Worm (Caenorhabditis elegans) whole organism, young adult: ENCODE data around the gene irld-51.
A peak's percentile ranks its signal among the peaks of the same experiment; 100 is the strongest.

Experiments
- F23B12.7 ChIP-seq: sonication (generic microtip); optimal IDR thresholded peaks from 2 replicates; lab custom pipeline; 2017; ENCODE audit warnings: missing genetic modification characterization, mild to moderate bottlenecking, missing compliant biosample characterization, antibody characterized with exemption, moderate library complexity; ENCODE audit not compliant: insufficient read depth
- F52B5.7 ChIP-seq: sonication (generic microtip); optimal IDR thresholded peaks from 2 replicates; lab custom pipeline; 2016; ENCODE audit warnings: mild to moderate bottlenecking, missing genetic modification characterization, missing compliant biosample characterization
- F57C9.4 ChIP-seq: sonication (generic microtip); optimal IDR thresholded peaks from 2 replicates; lab custom pipeline; 2017; ENCODE audit warnings: mild to moderate bottlenecking, missing genetic modification characterization, missing compliant biosample characterization
- K12H6.12 ChIP-seq: fragments of 200-800 bp; sonication (Bioruptor generic); optimal IDR thresholded peaks from 2 replicates; lab custom pipeline; 2018; ENCODE audit warnings: mild to moderate bottlenecking, missing genetic modification characterization, missing compliant biosample characterization
- T07F8.4 ChIP-seq: sonication (generic microtip); optimal IDR thresholded peaks from 2 replicates; lab custom pipeline; 2016; ENCODE audit warnings: mild to moderate bottlenecking, missing genetic modification characterization, moderate library complexity, missing compliant biosample characterization
- T26A5.8 ChIP-seq: sonication (generic microtip); optimal IDR thresholded peaks from 2 replicates; lab custom pipeline; 2016; ENCODE audit warnings: missing genetic modification characterization, missing compliant biosample characterization
- Y53G8AR.9 ChIP-seq: fragments of 200-800 bp; sonication (Bioruptor generic); conservative IDR thresholded peaks from 2 replicates; pipeline ENCODE4 v1.3.6; 2022; ENCODE audit warnings: missing genetic modification reagents, missing genetic modification characterization, missing compliant biosample characterization
- Y67H2A.10 ChIP-seq: fragments of 200-800 bp; sonication (Bioruptor generic); conservative IDR thresholded peaks from 2 replicates; pipeline ENCODE4 v1.3.6; 2022; ENCODE audit warnings: missing genetic modification reagents, missing genetic modification characterization, missing compliant biosample characterization
- ZK185.1 ChIP-seq: sonication (generic microtip); optimal IDR thresholded peaks from 2 replicates; lab custom pipeline; 2016; ENCODE audit warnings: mild to moderate bottlenecking, missing genetic modification characterization, missing compliant biosample characterization; ENCODE audit not compliant: poor library complexity, severe bottlenecking
- ama-1 ChIP-seq, 3 experiments: fragments of 150-350 bp in 1 of 3; sonication (generic microtip) in 2 of 3; optimal IDR thresholded peaks; 2 replicates each; lab custom pipeline; 2014 to 2018; ENCODE audit warnings: missing biosample characterization in 2 of 3, missing genetic modification characterization in 2 of 3, missing genetic modification reagents in 2 of 3
- attf-5 ChIP-seq: fragments of 200-800 bp; sonication (Bioruptor generic); optimal IDR thresholded peaks from 2 replicates; lab custom pipeline; 2018; ENCODE audit warnings: mild to moderate bottlenecking, missing genetic modification characterization, missing compliant biosample characterization
- bed-2 ChIP-seq: fragments of 200-800 bp; sonication (Bioruptor generic); IDR thresholded peaks from 2 replicates; pipeline ENCODE4 v1.3.6; 2022; ENCODE audit warnings: missing genetic modification reagents, missing genetic modification characterization, missing compliant biosample characterization
- cebp-1 ChIP-seq, 2 experiments: fragments of 200-800 bp in 1 of 2; sonication (Bioruptor generic) in 1 of 2; sonication (generic microtip) in 1 of 2; IDR thresholded peaks in 1 of 2; optimal IDR thresholded peaks in 1 of 2; 2 replicates each; pipeline versions ENCODE4 v1.3.6 to Lab custom; 2017 to 2022; ENCODE audit warnings: missing compliant biosample characterization in 2 of 2, missing genetic modification characterization in 2 of 2, mild to moderate bottlenecking in 1 of 2, missing genetic modification reagents in 1 of 2, moderate library complexity in 1 of 2
- cebp-2 ChIP-seq: fragments of 200-800 bp; sonication (Bioruptor generic); IDR thresholded peaks from 2 replicates; pipeline ENCODE4 v1.3.6; 2022; ENCODE audit warnings: missing genetic modification characterization, missing compliant biosample characterization
- ceh-100 ChIP-seq: fragments of 200-800 bp; sonication (Bioruptor generic); IDR thresholded peaks from 2 replicates; pipeline ENCODE4 v1.3.6; 2022; ENCODE audit warnings: missing genetic modification reagents, missing genetic modification characterization, missing compliant biosample characterization
- ceh-27 ChIP-seq: fragments of 200-800 bp; sonication (Bioruptor generic); optimal IDR thresholded peaks from 2 replicates; lab custom pipeline; 2018; ENCODE audit warnings: mild to moderate bottlenecking, missing genetic modification characterization, moderate library complexity, missing compliant biosample characterization
- ceh-40 ChIP-seq: fragments of 200-800 bp; sonication (Bioruptor generic); IDR thresholded peaks from 2 replicates; pipeline ENCODE4 v1.3.6; 2022; ENCODE audit warnings: missing genetic modification characterization, missing compliant biosample characterization
- ceh-58 ChIP-seq: fragments of 200-800 bp; sonication (Bioruptor generic); IDR thresholded peaks from 2 replicates; pipeline ENCODE4 v1.3.6; 2022; ENCODE audit warnings: missing genetic modification characterization, missing compliant biosample characterization
- ceh-91 ChIP-seq: fragments of 200-800 bp; sonication (Bioruptor generic); IDR thresholded peaks from 2 replicates; pipeline ENCODE4 v1.3.6; 2022; ENCODE audit warnings: missing genetic modification reagents, missing genetic modification characterization, missing compliant biosample characterization
- die-1 ChIP-seq: sonication (generic microtip); optimal IDR thresholded peaks from 2 replicates; lab custom pipeline; 2016; ENCODE audit warnings: missing genotype, mild to moderate bottlenecking, missing genetic modification characterization, missing compliant biosample characterization
- dox-1 ChIP-seq: fragments of 200-800 bp; sonication (Bioruptor generic); IDR thresholded peaks from 2 replicates; pipeline ENCODE4 v1.3.6; 2022; ENCODE audit warnings: missing genetic modification reagents, missing genetic modification characterization, missing compliant biosample characterization
- dpff-1 ChIP-seq: sonication (generic microtip); optimal IDR thresholded peaks from 2 replicates; lab custom pipeline; 2017; ENCODE audit warnings: mild to moderate bottlenecking, missing genetic modification characterization, missing compliant biosample characterization
- egl-18 ChIP-seq: fragments of 200-800 bp; sonication (Bioruptor generic); IDR thresholded peaks from 2 replicates; pipeline ENCODE4 v1.3.6; 2022; ENCODE audit warnings: missing genetic modification reagents, missing genetic modification characterization, missing compliant biosample characterization
- egrh-3 ChIP-seq: fragments of 200-800 bp; sonication (Bioruptor generic); IDR thresholded peaks from 2 replicates; pipeline ENCODE4 v1.3.6; 2022; ENCODE audit warnings: missing genetic modification reagents, missing genetic modification characterization, missing compliant biosample characterization
- ekl-4 ChIP-seq: fragments of 200-800 bp; sonication (Bioruptor generic); IDR thresholded peaks from 2 replicates; pipeline ENCODE4 v1.3.6; 2022; ENCODE audit warnings: missing genetic modification reagents, missing genetic modification characterization, missing compliant biosample characterization
- fkh-3 ChIP-seq: sonication (generic microtip); optimal IDR thresholded peaks from 2 replicates; lab custom pipeline; 2016; ENCODE audit warnings: mild to moderate bottlenecking, missing genetic modification characterization, missing compliant biosample characterization
- gei-17 ChIP-seq: fragments of 200-800 bp; sonication (Bioruptor generic); optimal IDR thresholded peaks from 2 replicates; lab custom pipeline; 2018; ENCODE audit warnings: mild to moderate bottlenecking, missing genetic modification characterization, missing compliant biosample characterization
- hlh-12 ChIP-seq: sonication (generic microtip); optimal IDR thresholded peaks from 2 replicates; lab custom pipeline; 2016; ENCODE audit warnings: missing genetic modification characterization, missing compliant biosample characterization
- hmg-1.2 ChIP-seq: fragments of 200-800 bp; sonication (Bioruptor generic); IDR thresholded peaks from 2 replicates; pipeline ENCODE4 v1.3.6; 2022; ENCODE audit warnings: missing genetic modification reagents, missing genetic modification characterization, missing compliant biosample characterization
- hsf-1 ChIP-seq: fragments of 200-800 bp; sonication (Bioruptor generic); IDR thresholded peaks from 2 replicates; pipeline ENCODE4 v1.3.6; 2022; ENCODE audit warnings: missing genetic modification reagents, missing genetic modification characterization, missing compliant biosample characterization
- let-607 ChIP-seq, 2 experiments: fragments of 200-800 bp in 1 of 2; sonication (Bioruptor generic) in 1 of 2; sonication (generic microtip) in 1 of 2; optimal IDR thresholded peaks; 2 replicates each; lab custom pipeline; 2016 to 2018; ENCODE audit warnings: mild to moderate bottlenecking in 2 of 2, missing compliant biosample characterization in 2 of 2, missing genetic modification characterization in 2 of 2, moderate library complexity in 2 of 2, missing genotype in 1 of 2
- lin-26 ChIP-seq: fragments of 200-800 bp; sonication (Bioruptor generic); IDR thresholded peaks from 2 replicates; pipeline ENCODE4 v1.3.6; 2022; ENCODE audit warnings: missing genetic modification reagents, missing genetic modification characterization, missing compliant biosample characterization
- lsy-27 ChIP-seq: sonication (generic microtip); optimal IDR thresholded peaks from 2 replicates; lab custom pipeline; 2017; ENCODE audit warnings: missing genetic modification characterization, mild to moderate bottlenecking, missing compliant biosample characterization, antibody characterized with exemption, missing genotype, borderline replicate concordance; ENCODE audit not compliant: insufficient read depth
- madf-10 ChIP-seq: sonication (generic microtip); optimal IDR thresholded peaks from 2 replicates; lab custom pipeline; 2016; ENCODE audit warnings: mild to moderate bottlenecking, missing genetic modification characterization, missing compliant biosample characterization
- madf-3 ChIP-seq: fragments of 200-800 bp; sonication (Bioruptor generic); IDR thresholded peaks from 2 replicates; pipeline ENCODE4 v1.3.6; 2022; ENCODE audit warnings: missing genetic modification reagents, missing genetic modification characterization, missing compliant biosample characterization
- madf-6 ChIP-seq: fragments of 200-800 bp; sonication (Bioruptor generic); IDR thresholded peaks from 2 replicates; pipeline ENCODE4 v1.3.6; 2022; ENCODE audit warnings: missing genetic modification reagents, missing genetic modification characterization, missing compliant biosample characterization
- mcd-1 ChIP-seq: fragments of 200-800 bp; sonication (Bioruptor generic); IDR thresholded peaks from 2 replicates; pipeline ENCODE4 v1.3.6; 2022; ENCODE audit warnings: missing genetic modification reagents, missing genetic modification characterization, missing compliant biosample characterization
- rpc-1 ChIP-seq, 2 experiments: fragments of 150-350 bp in 1 of 2; sonication (generic microtip) in 1 of 2; optimal IDR thresholded peaks; 2 replicates each; lab custom pipeline; 2014 to 2018; ENCODE audit warnings: missing biosample characterization in 1 of 2, missing genetic modification characterization in 1 of 2, missing genetic modification reagents in 1 of 2, missing genotype in 1 of 2
- snpc-1.3 ChIP-seq: sonication (generic microtip); optimal IDR thresholded peaks from 2 replicates; lab custom pipeline; 2017; ENCODE audit warnings: missing genetic modification characterization, mild to moderate bottlenecking, missing compliant biosample characterization, antibody characterized with exemption, moderate library complexity, missing genotype, missing genetic modification reagents; ENCODE audit not compliant: insufficient read depth
- snpc-3.4 ChIP-seq: sonication (generic microtip); optimal IDR thresholded peaks from 2 replicates; lab custom pipeline; 2017; ENCODE audit warnings: missing genetic modification characterization, mild to moderate bottlenecking, missing compliant biosample characterization, antibody characterized with exemption, moderate library complexity, missing genotype, missing genetic modification reagents
- somi-1 ChIP-seq: fragments of 200-800 bp; sonication (Bioruptor generic); optimal IDR thresholded peaks from 2 replicates; lab custom pipeline; 2018; ENCODE audit warnings: mild to moderate bottlenecking, missing genetic modification characterization, missing compliant biosample characterization
- ztf-18 ChIP-seq: sonication (generic microtip); optimal IDR thresholded peaks from 2 replicates; lab custom pipeline; 2016; ENCODE audit warnings: missing genotype, mild to moderate bottlenecking, missing genetic modification characterization, missing compliant biosample characterization
- ztf-6 ChIP-seq: fragments of 200-800 bp; sonication (Bioruptor generic); IDR thresholded peaks from 2 replicates; pipeline ENCODE4 v1.3.6; 2022; ENCODE audit warnings: missing genetic modification reagents, missing genetic modification characterization, missing compliant biosample characterization

irld-51 gene

DNA sequence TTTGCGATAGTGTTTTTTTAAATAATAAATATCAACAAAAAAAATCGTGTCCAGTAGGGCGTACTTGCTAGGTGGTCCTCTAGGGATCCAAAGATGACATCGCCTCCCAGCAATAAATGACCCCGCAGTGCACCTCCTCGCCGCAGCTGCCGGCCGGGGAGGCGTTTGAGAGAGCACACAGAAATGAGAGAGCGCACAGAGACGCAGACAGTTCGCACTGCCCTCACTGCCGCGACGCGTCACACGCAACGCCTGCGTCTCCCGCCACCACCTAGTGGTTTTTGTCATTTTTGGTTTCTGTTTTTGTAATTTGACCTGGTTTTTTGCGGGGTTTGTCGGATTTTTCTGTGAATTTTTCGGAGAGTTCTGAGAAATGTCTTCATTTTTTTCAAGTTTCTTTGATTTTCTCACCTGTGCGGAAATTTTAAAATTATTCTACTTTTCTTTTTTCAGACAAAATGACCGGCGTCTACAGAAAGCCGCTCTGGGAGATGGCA lies 35.4 kb upstream of the irld-51 start, which contains the start of gene lido-7 (continued):
- TF ChIP-seq cebp-1 (GFP tag; IDR thresholded peaks at IDR 0.05; lab: Robert Waterston, UW) (peak; percentile 27; the same call in 1 of the 2 replicates), cebp-1 (tag; optimal IDR thresholded peaks at IDR 0.05; lab: Kevin White, UChicago) (peak; percentile 51), ceh-27 (peak; percentile 63), madf-6 (GFP tag; lab: Robert Waterston, UW) (peak; percentile 50; the same call in 1 of the 2 replicates), ceh-100 (GFP tag; lab: Robert Waterston, UW) (peak; percentile 74), F52B5.7 (tag; lab: Kevin White, UChicago) (no peak), F23B12.7 (tag; lab: Kevin White, UChicago) (peak; percentile 44), Y67H2A.10 (GFP tag; lab: Robert Waterston, UW) (no peak), hmg-1.2 (GFP tag; lab: Robert Waterston, UW) (peak; percentile 94), dox-1 (GFP tag; lab: Robert Waterston, UW) (peak; percentile 36; the same call in 1 of the 2 replicates), die-1 (tag; lab: Kevin White, UChicago) (no peak), T07F8.4 (tag; lab: Kevin White, UChicago) (no peak), rpc-1 (optimal IDR thresholded peaks at IDR 0.05; lab: Kevin White, UChicago) (no peak), rpc-1 (tag; optimal IDR thresholded peaks at IDR 0.05; lab: Kevin White, UChicago) (no peak), madf-3 (GFP tag; lab: Robert Waterston, UW) (peak; percentile 85), snpc-3.4 (tag; lab: Kevin White, UChicago) (no peak), ceh-40 (no peak), madf-10 (tag; lab: Kevin White, UChicago) (peak; percentile 11), Y53G8AR.9 (no peak), ekl-4 (GFP tag; lab: Robert Waterston, UW) (0 out of 2 replicates have a peak, but pooled peaks have one; percentile 19), attf-5 (GFP tag; lab: Kevin White, UChicago) (peak; percentile 74), egl-18 (GFP tag; lab: Robert Waterston, UW) (0 out of 2 replicates have a peak, but pooled peaks have one; percentile 55), fkh-3 (tag; lab: Kevin White, UChicago) (no peak), cebp-2 (GFP tag; lab: Robert Waterston, UW) (no peak)
- TF ChIP-seq, all 124 proteins: peak for 21

ce11 chrII:2987122-2987556 lies 34.6 kb upstream of the irld-51 start:
- TF ChIP-seq attf-5 (GFP tag; lab: Kevin White, UChicago) (no peak), let-607 (tag; optimal IDR thresholded peaks at IDR 0.05; lab: Kevin White, UChicago) (no peak), K12H6.12 (tag; lab: Kevin White, UChicago) (peak; percentile 36), ama-1 (optimal IDR thresholded peaks at IDR 0.05; lab: Kevin White, UChicago) (no peak), ama-1 (GFP tag; optimal IDR thresholded peaks at IDR 0.05; lab: Kevin White, UChicago) (no peak), hlh-12 (tag; lab: Kevin White, UChicago) (no peak), ceh-91 (no peak), madf-10 (tag; lab: Kevin White, UChicago) (no peak), cebp-2 (GFP tag; lab: Robert Waterston, UW) (0 out of 2 replicates have a peak, but pooled peaks have one; percentile 40), egrh-3 (GFP tag; lab: Robert Waterston, UW) (peak; percentile 39; the same call in 1 of the 2 replicates), F57C9.4 (tag; lab: Kevin White, UChicago) (no peak), somi-1 (peak; percentile 33), ztf-18 (tag; lab: Kevin White, UChicago) (no peak), gei-17 (GFP tag; lab: Kevin White, UChicago) (no peak), mcd-1 (GFP tag; lab: Robert Waterston, UW) (peak; percentile 30; the same call in 1 of the 2 replicates), ceh-58 (no peak), bed-2 (GFP tag; lab: Robert Waterston, UW) (peak; percentile 43; the same call in 1 of the 2 replicates), lsy-27 (tag; lab: Kevin White, UChicago) (no peak), ztf-6 (GFP tag; lab: Robert Waterston, UW) (no peak), lin-26 (GFP tag; lab: Robert Waterston, UW) (peak; percentile 52; the same call in 1 of the 2 replicates), snpc-1.3 (tag; lab: Kevin White, UChicago) (no peak), ekl-4 (GFP tag; lab: Robert Waterston, UW) (no peak), hsf-1 (GFP tag; lab: Robert Waterston, UW) (no peak), dpff-1 (tag; lab: Kevin White, UChicago) (no peak), ZK185.1 (no peak), T26A5.8 (no peak), rpc-1 (optimal IDR thresholded peaks at IDR 0.05; lab: Kevin White, UChicago) (no peak), rpc-1 (tag; optimal IDR thresholded peaks at IDR 0.05; lab: Kevin White, UChicago) (no peak)
